Fruit fly (Drosophila melanogaster) whole organism, embryonic: ENCODE results near the gene Doc1.

Experiments
- CG14050 ChIP-seq: fragments of 200-800 bp; sonication (Bioruptor generic); IDR thresholded peaks from 3 replicates; pipeline ENCODE4 v1.3.6; 2022; ENCODE audit warnings: missing biosample characterization, missing genetic modification characterization
- CG15269 ChIP-seq: fragments of 200-800 bp; sonication (Bioruptor generic); optimal IDR thresholded peaks from 2 replicates; lab custom pipeline; 2018; ENCODE audit warnings: missing biosample characterization, mild to moderate bottlenecking, missing genetic modification characterization, moderate library complexity
- CG18599 ChIP-seq: fragments of 200-800 bp; sonication (Bioruptor generic); optimal IDR thresholded peaks from 3 replicates; lab custom pipeline; 2017; ENCODE audit warnings: missing biosample characterization, missing genetic modification characterization, mild to moderate bottlenecking, moderate library complexity, missing genetic modification reagents
- CG2120 ChIP-seq: fragments of 200-800 bp; sonication (Bioruptor generic); optimal IDR thresholded peaks from 3 replicates; lab custom pipeline; 2016; ENCODE audit warnings: missing biosample characterization, missing genetic modification characterization
- CG30431 ChIP-seq: fragments of 200-800 bp; sonication (Bioruptor generic); optimal IDR thresholded peaks from 2 replicates; lab custom pipeline; 2017; ENCODE audit warnings: missing biosample characterization, missing genetic modification characterization
- CG32772 ChIP-seq: fragments of 200-800 bp; sonication (Bioruptor generic); IDR thresholded peaks from 2 replicates; pipeline ENCODE4 v1.3.6; 2022; ENCODE audit warnings: missing biosample characterization, missing genetic modification characterization
- CG34422 ChIP-seq: fragments of 200-800 bp; sonication (Bioruptor generic); IDR thresholded peaks from 3 replicates; pipeline ENCODE4 v1.3.6; 2022; ENCODE audit warnings: missing biosample characterization, missing genetic modification characterization
- CG4730 ChIP-seq: fragments of 200-800 bp; sonication (Bioruptor generic); IDR thresholded peaks from 2 replicates; pipeline ENCODE4 v1.3.6; 2022; ENCODE audit warnings: missing biosample characterization, missing genetic modification characterization
- CG6254 ChIP-seq: fragments of 200-800 bp; sonication (Bioruptor generic); optimal IDR thresholded peaks from 3 replicates; lab custom pipeline; 2017; ENCODE audit warnings: mild to moderate bottlenecking, missing biosample characterization, missing genetic modification reagents, missing genetic modification characterization
- CG6813 ChIP-seq: fragments of 200-800 bp; sonication (Bioruptor generic); optimal IDR thresholded peaks from 2 replicates; lab custom pipeline; 2017; ENCODE audit warnings: missing biosample characterization, missing genetic modification characterization, mild to moderate bottlenecking, moderate library complexity, missing genetic modification reagents
- CG7556 ChIP-seq: fragments of 200-800 bp; sonication (Bioruptor generic); optimal IDR thresholded peaks from 2 replicates; lab custom pipeline; 2017; ENCODE audit warnings: missing biosample characterization, mild to moderate bottlenecking, missing genetic modification characterization
- CG7963 ChIP-seq: fragments of 200-800 bp; sonication (Bioruptor generic); IDR thresholded peaks from 3 replicates; pipeline ENCODE4 v1.3.6; 2022; ENCODE audit warnings: missing biosample characterization, missing genetic modification characterization; ENCODE audit not compliant: partially characterized antibody
- CkIIα-i1 ChIP-seq: fragments of 200-800 bp; sonication (Bioruptor generic); IDR thresholded peaks from 2 replicates; pipeline ENCODE4 v1.3.6; 2022; ENCODE audit warnings: missing biosample characterization, missing genetic modification characterization
- D19B ChIP-seq: fragments of 200-800 bp; sonication (Bioruptor generic); optimal IDR thresholded peaks from 2 replicates; lab custom pipeline; 2017; ENCODE audit warnings: missing biosample characterization, mild to moderate bottlenecking, missing genetic modification characterization
- Dip3 ChIP-seq: fragments of 200-800 bp; sonication (Bioruptor generic); optimal IDR thresholded peaks from 3 replicates; lab custom pipeline; 2016; ENCODE audit warnings: missing biosample characterization, missing genetic modification characterization
- Doc2 ChIP-seq: fragments of 200-800 bp; sonication (Bioruptor generic); IDR thresholded peaks from 2 replicates; pipeline ENCODE4 v1.3.6; 2022; ENCODE audit warnings: missing biosample characterization, missing genetic modification characterization
- Drgx ChIP-seq: fragments of 200-800 bp; sonication (Bioruptor generic); IDR thresholded peaks from 2 replicates; pipeline ENCODE4 v1.3.6; 2022; ENCODE audit warnings: missing biosample characterization, missing genetic modification characterization
- Kr ChIP-seq: fragments of 200-800 bp; sonication (Bioruptor generic); optimal IDR thresholded peaks from 2 replicates; lab custom pipeline; 2017; ENCODE audit warnings: missing biosample characterization, mild to moderate bottlenecking, missing genetic modification characterization
- Nf-YA ChIP-seq: fragments of 200-800 bp; sonication (Bioruptor generic); IDR thresholded peaks from 2 replicates; pipeline ENCODE4 v1.3.6; 2022; ENCODE audit warnings: missing biosample characterization, missing genetic modification characterization
- Oaz ChIP-seq: fragments of 200-800 bp; sonication (Bioruptor generic); IDR thresholded peaks from 2 replicates; pipeline ENCODE4 v1.3.6; 2022; ENCODE audit warnings: missing biosample characterization, missing genetic modification characterization
- Poxn ChIP-seq: fragments of 200-800 bp; sonication (Bioruptor generic); IDR thresholded peaks from 2 replicates; pipeline ENCODE4 v1.3.6; 2022; ENCODE audit warnings: missing biosample characterization, missing genetic modification characterization
- Sox102F ChIP-seq: fragments of 200-800 bp; sonication (Bioruptor generic); optimal IDR thresholded peaks from 2 replicates; lab custom pipeline; 2018; ENCODE audit warnings: missing biosample characterization, mild to moderate bottlenecking, missing genetic modification characterization, moderate library complexity
- Spps ChIP-seq: fragments of 200-800 bp; sonication (Bioruptor generic); optimal IDR thresholded peaks from 2 replicates; lab custom pipeline; 2018; ENCODE audit warnings: missing biosample characterization, mild to moderate bottlenecking, missing genetic modification characterization
- TFAM ChIP-seq: fragments of 200-800 bp; sonication (Bioruptor generic); optimal IDR thresholded peaks from 2 replicates; lab custom pipeline; 2017; ENCODE audit warnings: missing biosample characterization, missing genetic modification characterization, inconsistent platforms
- YL-1 ChIP-seq: fragments of 200-800 bp; sonication (Bioruptor generic); optimal IDR thresholded peaks from 3 replicates; lab custom pipeline; 2017; ENCODE audit warnings: missing biosample characterization, mild to moderate bottlenecking, missing genetic modification characterization
- ash1 ChIP-seq: fragments of 200-800 bp; sonication (Bioruptor generic); optimal IDR thresholded peaks from 2 replicates; lab custom pipeline; 2018; ENCODE audit warnings: missing biosample characterization, mild to moderate bottlenecking, missing genetic modification characterization
- bcd ChIP-seq: fragments of 200-800 bp; sonication (Bioruptor generic); optimal IDR thresholded peaks from 2 replicates; lab custom pipeline; 2017; ENCODE audit warnings: missing biosample characterization, mild to moderate bottlenecking, missing genetic modification characterization
- btn ChIP-seq: fragments of 200-800 bp; sonication (Bioruptor generic); optimal IDR thresholded peaks from 2 replicates; lab custom pipeline; 2016; ENCODE audit warnings: missing biosample characterization, missing genetic modification characterization
- chm ChIP-seq: fragments of 200-800 bp; sonication (Bioruptor generic); IDR thresholded peaks from 2 replicates; pipeline ENCODE4 v1.3.6; 2022; ENCODE audit warnings: missing biosample characterization, missing genetic modification characterization
- dimm ChIP-seq: fragments of 200-800 bp; sonication (Bioruptor generic); IDR thresholded peaks from 2 replicates; pipeline ENCODE4 v1.3.6; 2022; ENCODE audit warnings: missing biosample characterization, missing genetic modification characterization
- disco-r ChIP-seq: fragments of 200-800 bp; sonication (Bioruptor generic); optimal IDR thresholded peaks from 2 replicates; lab custom pipeline; 2016; ENCODE audit warnings: missing biosample characterization, missing genetic modification characterization
- esg ChIP-seq: fragments of 200-800 bp; sonication (Bioruptor generic); conservative IDR thresholded peaks from 2 replicates; pipeline ENCODE4 v1.3.6; 2022; ENCODE audit warnings: missing biosample characterization, missing genetic modification characterization
- eyg ChIP-seq: fragments of 200-800 bp; sonication (Bioruptor generic); optimal IDR thresholded peaks from 3 replicates; lab custom pipeline; 2016; ENCODE audit warnings: missing biosample characterization, missing genetic modification characterization
- fu2 ChIP-seq: fragments of 200-800 bp; sonication (Bioruptor generic); optimal IDR thresholded peaks from 2 replicates; lab custom pipeline; 2016; ENCODE audit warnings: missing biosample characterization, missing genetic modification characterization
- ham ChIP-seq: fragments of 200-800 bp; sonication (Bioruptor generic); IDR thresholded peaks from 2 replicates; pipeline ENCODE4 v1.3.6; 2022; ENCODE audit warnings: missing biosample characterization, missing genetic modification characterization
- hb ChIP-seq: fragments of 200-800 bp; sonication (Bioruptor generic); IDR thresholded peaks from 3 replicates; pipeline ENCODE4 v1.3.6; 2022; ENCODE audit warnings: missing biosample characterization, missing genetic modification characterization; ENCODE audit not compliant: partially characterized antibody
- lab ChIP-seq: fragments of 200-800 bp; sonication (Bioruptor generic); optimal IDR thresholded peaks from 3 replicates; lab custom pipeline; 2017; ENCODE audit warnings: missing biosample characterization, missing genetic modification characterization, mild to moderate bottlenecking, moderate library complexity, missing genetic modification reagents
- nerfin-1 ChIP-seq: fragments of 200-800 bp; sonication (Bioruptor generic); optimal IDR thresholded peaks from 3 replicates; lab custom pipeline; 2019; ENCODE audit warnings: missing biosample characterization, mild to moderate bottlenecking, missing genetic modification characterization, moderate library complexity
- nerfin-2 ChIP-seq: fragments of 200-800 bp; sonication (Bioruptor generic); IDR thresholded peaks from 2 replicates; pipeline ENCODE4 v1.3.6; 2022; ENCODE audit warnings: missing biosample characterization, missing genetic modification characterization; ENCODE audit not compliant: partially characterized antibody
- pho ChIP-seq: fragments of 200-800 bp; sonication (Bioruptor generic); optimal IDR thresholded peaks from 2 replicates; lab custom pipeline; 2016; ENCODE audit warnings: missing biosample characterization, missing genetic modification characterization
- prd ChIP-seq, 3 experiments: fragments of >200 bp in 2 of 3; fragments of 200-800 bp in 1 of 3; sonication (Bioruptor generic) in 1 of 3; optimal IDR thresholded peaks in 2 of 3; IDR thresholded peaks in 1 of 3; 2 replicates in 2 of 3; 3 replicates in 1 of 3; pipeline versions ENCODE4 v1.3.6 to Lab custom; 2017 to 2022; ENCODE audit warnings: missing biosample characterization in 1 of 3, missing genetic modification characterization in 1 of 3
- ranshi ChIP-seq: fragments of 200-800 bp; sonication (Bioruptor generic); IDR thresholded peaks from 2 replicates; pipeline ENCODE4 v1.3.6; 2022; ENCODE audit warnings: missing biosample characterization, missing genetic modification characterization
- rib ChIP-seq: fragments of 200-800 bp; sonication (Bioruptor generic); IDR thresholded peaks from 2 replicates; pipeline ENCODE4 v1.3.6; 2022; ENCODE audit warnings: missing biosample characterization, missing genetic modification characterization
- sd ChIP-seq: fragments of 200-800 bp; sonication (Bioruptor generic); optimal IDR thresholded peaks from 3 replicates; lab custom pipeline; 2018; ENCODE audit warnings: missing biosample characterization, mild to moderate bottlenecking, missing genetic modification characterization, moderate library complexity
- seq ChIP-seq: fragments of 200-800 bp; sonication (Bioruptor generic); IDR thresholded peaks from 2 replicates; pipeline ENCODE4 v1.3.6; 2022; ENCODE audit warnings: missing biosample characterization, missing genetic modification characterization
- slp2 ChIP-seq: fragments of 200-800 bp; sonication (Bioruptor generic); optimal IDR thresholded peaks from 2 replicates; lab custom pipeline; 2016; ENCODE audit warnings: missing biosample characterization, missing genetic modification characterization
- tll ChIP-seq, 2 experiments: fragments of 200-800 bp in 1 of 2; fragments of >200 bp in 1 of 2; sonication (Bioruptor generic) in 1 of 2; optimal IDR thresholded peaks; 2 replicates each; lab custom pipeline; 2017 to 2019; ENCODE audit warnings: missing biosample characterization in 2 of 2, missing genetic modification characterization in 2 of 2, mild to moderate bottlenecking in 1 of 2, moderate library complexity in 1 of 2
- vfl ChIP-seq: fragments of 200-800 bp; sonication (Bioruptor generic); optimal IDR thresholded peaks from 2 replicates; lab custom pipeline; 2016; ENCODE audit warnings: missing biosample characterization, missing genetic modification characterization
- vnd ChIP-seq: fragments of 200-800 bp; sonication (Bioruptor generic); IDR thresholded peaks from 3 replicates; pipeline ENCODE4 v1.3.6; 2022; ENCODE audit warnings: missing biosample characterization, missing genetic modification characterization; ENCODE audit not compliant: partially characterized antibody
- wek ChIP-seq: fragments of 200-800 bp; sonication (Bioruptor generic); optimal IDR thresholded peaks from 3 replicates; lab custom pipeline; 2018; ENCODE audit warnings: missing biosample characterization, mild to moderate bottlenecking, missing genetic modification characterization, moderate library complexity

The Doc1 gene

DNA sequence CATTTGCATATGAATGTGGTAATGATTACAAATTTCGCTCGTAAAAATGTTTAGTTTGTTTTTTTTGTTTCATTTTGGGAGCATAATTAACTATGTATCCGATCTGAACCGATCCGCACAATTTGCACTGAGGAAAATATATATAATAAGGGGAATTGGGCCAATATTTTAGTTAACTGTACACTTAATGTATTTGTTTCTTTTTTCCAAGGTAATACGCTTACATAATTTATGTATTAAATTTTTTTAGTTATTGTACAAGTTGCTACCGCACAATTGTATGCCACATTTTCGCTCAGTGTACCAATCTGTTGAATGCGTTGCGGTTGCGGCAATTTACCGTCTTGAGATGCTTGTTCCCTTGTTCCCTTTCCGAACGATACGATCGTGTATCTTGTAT is 15.5 kb upstream of the Doc1 start (continued):
- no peak for TF ChIP-seq ash1
- peak; percentile 63 for TF ChIP-seq pho (GFP tag; lab: Kevin White, UChicago)
- peak; percentile 87 for TF ChIP-seq Doc2
- TF ChIP-seq CG18599 (GFP tag; lab: Kevin White, UChicago), result peak; percentile 77
- TF ChIP-seq CG15269 (tag; lab: Kevin White, UChicago), result peak; percentile 84
- peak; percentile 83 for TF ChIP-seq lab (GFP tag; lab: Kevin White, UChicago)
- TF ChIP-seq Dip3 (GFP tag; lab: Kevin White, UChicago), result peak; percentile 69
- TF ChIP-seq hb, result no peak
- TF ChIP-seq chm (GFP tag; lab: Robert Waterston, UW), result peak; percentile 91
- TF ChIP-seq sd (tag; lab: Kevin White, UChicago), result peak; percentile 61
- no peak for TF ChIP-seq CG7963 (GFP tag; lab: Robert Waterston, UW)
- no peak for TF ChIP-seq Drgx
- TF ChIP-seq seq (GFP tag; lab: Robert Waterston, UW), result peak; percentile 87
- no peak for TF ChIP-seq Kr (GFP tag; lab: Kevin White, UChicago)
- peak; percentile 78 for TF ChIP-seq nerfin-1
- TF ChIP-seq tll (GFP tag; optimal IDR thresholded peaks at IDR 0.05; lab: Kevin White, UChicago), result no peak
- no peak for TF ChIP-seq TFAM
- TF ChIP-seq ranshi (GFP tag; lab: Robert Waterston, UW), result peak; percentile 87
- no peak for TF ChIP-seq prd (optimal IDR thresholded peaks at IDR 0.05; lab: Kevin White, UChicago)
- peak; percentile 94 for TF ChIP-seq prd (GFP tag; IDR thresholded peaks at IDR 0.05; lab: Robert Waterston, UW)
- TF ChIP-seq eyg (GFP tag; lab: Kevin White, UChicago), result peak; percentile 62
- TF ChIP-seq CG4730 (GFP tag; lab: Robert Waterston, UW), result peak; percentile 89
- peak; percentile 48 for TF ChIP-seq D19B
- peak; percentile 29 for TF ChIP-seq disco-r
- TF ChIP-seq vnd, result no peak
- TF ChIP-seq CG30431 (GFP tag; lab: Kevin White, UChicago), result peak; percentile 59
- TF ChIP-seq CkIIα-i1 (GFP tag; lab: Robert Waterston, UW), result no peak
- no peak for TF ChIP-seq nerfin-2
- peak; percentile 69 for TF ChIP-seq vfl
- peak; percentile 74 for TF ChIP-seq bcd (GFP tag; lab: Kevin White, UChicago)
- peak; percentile 78 for TF ChIP-seq CG7556 (GFP tag; lab: Kevin White, UChicago)
- peak; percentile 64 for TF ChIP-seq CG6254 (GFP tag; lab: Kevin White, UChicago)
- TF ChIP-seq esg, result peak; percentile 91
- TF ChIP-seq slp2, result peak; percentile 70
- peak; percentile 67; the same call in 1 of the 2 replicates for TF ChIP-seq rib (GFP tag; lab: Robert Waterston, UW)
- TF ChIP-seq btn (GFP tag; lab: Kevin White, UChicago), result peak; percentile 60
- peak; percentile 89 for TF ChIP-seq Sox102F (GFP tag; lab: Kevin White, UChicago)
- TF ChIP-seq CG2120 (GFP tag; lab: Kevin White, UChicago), result peak; percentile 81
- peak; percentile 51 for TF ChIP-seq fu2
- TF ChIP-seq CG34422, result peak; percentile 92
- TF ChIP-seq Oaz (GFP tag; lab: Robert Waterston, UW), result peak; percentile 78
- peak; percentile 58 for TF ChIP-seq dimm
- no peak for TF ChIP-seq Poxn (GFP tag; lab: Robert Waterston, UW)
- 0 out of 2 replicates have a peak, but pooled peaks have one; percentile 44 for TF ChIP-seq ham (GFP tag; lab: Robert Waterston, UW)
- peak; percentile 15 for TF ChIP-seq wek (GFP tag; lab: Kevin White, UChicago)
- no peak for TF ChIP-seq YL-1 (GFP tag; lab: Kevin White, UChicago)
- peak; percentile 74 for TF ChIP-seq CG6813 (GFP tag; lab: Kevin White, UChicago)
- TF ChIP-seq CG32772 (GFP tag; lab: Robert Waterston, UW), result peak; percentile 90
- peak; percentile 47 for TF ChIP-seq Spps (tag; lab: Kevin White, UChicago)
- peak; percentile 83 for TF ChIP-seq Nf-YA (GFP tag; lab: Robert Waterston, UW)
- peak; percentile 81 for TF ChIP-seq CG14050 (GFP tag; lab: Robert Waterston, UW)
